Fruit fly (Drosophila melanogaster) whole organism, embryonic: Measurements from ENCODE around the gene ZnT77C.

ENCODE experiments used
- ATbp ChIP-seq: fragments of 200-800 bp; sonication (Bioruptor generic); optimal IDR thresholded peaks from 2 replicates; lab custom pipeline; 2017; ENCODE audit warnings: missing biosample characterization, mild to moderate bottlenecking, missing genetic modification characterization, missing genetic modification reagents
- Bdp1 ChIP-seq: fragments of 200-800 bp; sonication (Bioruptor generic); optimal IDR thresholded peaks from 3 replicates; lab custom pipeline; 2016; ENCODE audit warnings: missing biosample characterization, missing genetic modification characterization
- CG11560 ChIP-seq: fragments of 200-800 bp; sonication (Bioruptor generic); IDR thresholded peaks from 3 replicates; pipeline ENCODE4 v1.3.6; 2022; ENCODE audit warnings: missing biosample characterization, missing genetic modification characterization
- CG1233 ChIP-seq: fragments of 200-800 bp; sonication (Bioruptor generic); optimal IDR thresholded peaks from 4 replicates; lab custom pipeline; 2018; ENCODE audit warnings: missing biosample characterization, mild to moderate bottlenecking, missing genetic modification characterization
- CG12659 ChIP-seq: fragments of 200-800 bp; sonication (Bioruptor generic); optimal IDR thresholded peaks from 3 replicates; lab custom pipeline; 2017; ENCODE audit warnings: mild to moderate bottlenecking, missing biosample characterization, missing genetic modification reagents, missing genetic modification characterization
- CG12744 ChIP-seq: fragments of 200-800 bp; sonication (Bioruptor generic); optimal IDR thresholded peaks from 2 replicates; lab custom pipeline; 2016; ENCODE audit warnings: missing biosample characterization, missing genetic modification characterization
- CG12769 ChIP-seq: fragments of 200-800 bp; sonication (Bioruptor generic); optimal IDR thresholded peaks from 2 replicates; lab custom pipeline; 2019; ENCODE audit warnings: missing biosample characterization, mild to moderate bottlenecking, missing genetic modification characterization, moderate library complexity
- CG13624 ChIP-seq: fragments of 200-800 bp; sonication (Bioruptor generic); optimal IDR thresholded peaks from 2 replicates; lab custom pipeline; 2016; ENCODE audit warnings: missing biosample characterization, missing genetic modification characterization
- CG15601 ChIP-seq: fragments of 200-800 bp; sonication (Bioruptor generic); optimal IDR thresholded peaks from 3 replicates; lab custom pipeline; 2019; ENCODE audit warnings: missing biosample characterization, mild to moderate bottlenecking, missing genetic modification characterization, moderate library complexity
- CG15696 ChIP-seq: fragments of 200-800 bp; sonication (Bioruptor generic); optimal IDR thresholded peaks from 2 replicates; lab custom pipeline; 2019; ENCODE audit warnings: missing biosample characterization, mild to moderate bottlenecking, missing genetic modification characterization, moderate library complexity
- CG16813 ChIP-seq: fragments of 200-800 bp; sonication (Bioruptor generic); IDR thresholded peaks from 3 replicates; pipeline ENCODE4 v1.3.6; 2022; ENCODE audit warnings: missing biosample characterization, missing genetic modification characterization; ENCODE audit not compliant: partially characterized antibody
- CG18476 ChIP-seq: fragments of 200-800 bp; sonication (Bioruptor generic); optimal IDR thresholded peaks from 2 replicates; lab custom pipeline; 2016; ENCODE audit warnings: missing biosample characterization, mild to moderate bottlenecking, missing genetic modification characterization
- CG2120 ChIP-seq: fragments of 200-800 bp; sonication (Bioruptor generic); optimal IDR thresholded peaks from 3 replicates; lab custom pipeline; 2016; ENCODE audit warnings: missing biosample characterization, missing genetic modification characterization
- CG3065 ChIP-seq: fragments of 200-800 bp; sonication (Bioruptor generic); optimal IDR thresholded peaks from 2 replicates; lab custom pipeline; 2016; ENCODE audit warnings: missing biosample characterization, missing genetic modification characterization
- CG34422 ChIP-seq: fragments of 200-800 bp; sonication (Bioruptor generic); IDR thresholded peaks from 3 replicates; pipeline ENCODE4 v1.3.6; 2022; ENCODE audit warnings: missing biosample characterization, missing genetic modification characterization
- CG6175 ChIP-seq: fragments of 200-800 bp; sonication (Bioruptor generic); IDR thresholded peaks from 3 replicates; pipeline ENCODE4 v1.3.6; 2022; ENCODE audit warnings: missing biosample characterization, missing genetic modification characterization
- CG7786 ChIP-seq: fragments of 200-800 bp; sonication (Bioruptor generic); optimal IDR thresholded peaks from 2 replicates; lab custom pipeline; 2016; ENCODE audit warnings: missing biosample characterization, missing genetic modification characterization
- D19A ChIP-seq: fragments of 200-800 bp; optimal IDR thresholded peaks from 3 replicates; lab custom pipeline; 2019; ENCODE audit warnings: missing biosample characterization, mild to moderate bottlenecking, missing genetic modification characterization, moderate library complexity
- Dbx ChIP-seq: fragments of 200-800 bp; sonication (Bioruptor generic); IDR thresholded peaks from 3 replicates; pipeline ENCODE4 v1.3.6; 2022; ENCODE audit warnings: missing biosample characterization, missing genetic modification characterization
- Dfd ChIP-seq, 2 experiments: fragments of >200 bp; optimal IDR thresholded peaks; 2 replicates each; lab custom pipeline; 2017; ENCODE audit warnings: missing biosample characterization in 2 of 2, missing genetic modification characterization in 2 of 2
- Dp ChIP-seq: fragments of 200-800 bp; sonication (Bioruptor generic); optimal IDR thresholded peaks from 2 replicates; lab custom pipeline; 2018; ENCODE audit warnings: missing biosample characterization, mild to moderate bottlenecking, missing genetic modification characterization, moderate library complexity
- Eip74EF ChIP-seq, 2 experiments: fragments of 200-800 bp in 1 of 2; fragments of >200 bp in 1 of 2; sonication (Bioruptor generic) in 1 of 2; optimal IDR thresholded peaks; 2 replicates each; lab custom pipeline; 2017 to 2019; ENCODE audit warnings: missing biosample characterization in 2 of 2, missing genetic modification characterization in 2 of 2, mild to moderate bottlenecking in 1 of 2, moderate library complexity in 1 of 2
- Lpt ChIP-seq: fragments of >200 bp; optimal IDR thresholded peaks from 2 replicates; lab custom pipeline; 2018; ENCODE audit warnings: missing biosample characterization, missing genetic modification characterization
- Mad ChIP-seq: fragments of 200-800 bp; sonication (Bioruptor generic); optimal IDR thresholded peaks from 2 replicates; lab custom pipeline; 2016; ENCODE audit warnings: missing biosample characterization, missing genetic modification characterization
- Meics ChIP-seq: fragments of 200-800 bp; sonication (Bioruptor generic); optimal IDR thresholded peaks from 2 replicates; lab custom pipeline; 2017; ENCODE audit warnings: missing biosample characterization, mild to moderate bottlenecking, missing genetic modification characterization
- Myb ChIP-seq: fragments of 200-800 bp; sonication (Bioruptor generic); optimal IDR thresholded peaks from 2 replicates; lab custom pipeline; 2016; ENCODE audit warnings: missing biosample characterization, missing genetic modification characterization
- NK7.1 ChIP-seq: fragments of 200-800 bp; sonication (Bioruptor generic); optimal IDR thresholded peaks from 3 replicates; lab custom pipeline; 2016; ENCODE audit warnings: missing biosample characterization, missing genetic modification characterization
- Oli ChIP-seq: fragments of 200-800 bp; sonication (Bioruptor generic); optimal IDR thresholded peaks from 2 replicates; lab custom pipeline; 2018; ENCODE audit warnings: missing biosample characterization, mild to moderate bottlenecking, missing genetic modification characterization, moderate library complexity
- Scr ChIP-seq: fragments of 200-800 bp; sonication (Bioruptor generic); IDR thresholded peaks from 2 replicates; pipeline ENCODE4 v1.3.6; 2022; ENCODE audit warnings: missing biosample characterization, missing genetic modification characterization; ENCODE audit not compliant: partially characterized antibody
- Side ChIP-seq: fragments of 200-800 bp; sonication (Bioruptor generic); optimal IDR thresholded peaks from 2 replicates; lab custom pipeline; 2016; ENCODE audit warnings: missing biosample characterization, missing genetic modification characterization
- Spps ChIP-seq: fragments of 200-800 bp; sonication (Bioruptor generic); optimal IDR thresholded peaks from 2 replicates; lab custom pipeline; 2018; ENCODE audit warnings: missing biosample characterization, mild to moderate bottlenecking, missing genetic modification characterization
- Ssrp ChIP-seq: fragments of 200-800 bp; sonication (Bioruptor generic); optimal IDR thresholded peaks from 2 replicates; lab custom pipeline; 2018; ENCODE audit warnings: missing biosample characterization, mild to moderate bottlenecking, missing genetic modification characterization, moderate library complexity
- Taf1 ChIP-seq: fragments of 200-800 bp; sonication (Bioruptor generic); IDR thresholded peaks from 2 replicates; pipeline ENCODE4 v1.3.6; 2022; ENCODE audit warnings: missing biosample characterization, missing genetic modification characterization
- Vsx1 ChIP-seq: fragments of 200-800 bp; sonication (Bioruptor generic); optimal IDR thresholded peaks from 2 replicates; lab custom pipeline; 2017; ENCODE audit warnings: missing biosample characterization, mild to moderate bottlenecking, missing genetic modification characterization, missing genetic modification reagents
- YL-1 ChIP-seq: fragments of 200-800 bp; sonication (Bioruptor generic); optimal IDR thresholded peaks from 3 replicates; lab custom pipeline; 2017; ENCODE audit warnings: missing biosample characterization, mild to moderate bottlenecking, missing genetic modification characterization
- chif ChIP-seq, 2 experiments: fragments of 200-800 bp; sonication (Bioruptor generic); optimal IDR thresholded peaks; 3 replicates each; lab custom pipeline; 2016; ENCODE audit warnings: missing biosample characterization in 2 of 2, missing genetic modification characterization in 2 of 2
- da ChIP-seq: fragments of 200-800 bp; sonication (Bioruptor generic); optimal IDR thresholded peaks from 2 replicates; lab custom pipeline; 2016; ENCODE audit warnings: missing biosample characterization, missing genetic modification characterization
- emc ChIP-seq: fragments of 200-800 bp; sonication (Bioruptor generic); optimal IDR thresholded peaks from 2 replicates; lab custom pipeline; 2016; ENCODE audit warnings: missing biosample characterization, missing genetic modification characterization
- fd102C ChIP-seq: fragments of 200-800 bp; sonication (Bioruptor generic); optimal IDR thresholded peaks from 2 replicates; lab custom pipeline; 2018; ENCODE audit warnings: missing biosample characterization, mild to moderate bottlenecking, missing genetic modification characterization, moderate library complexity
- ftz-f1 ChIP-seq: fragments of 200-800 bp; sonication (Bioruptor generic); optimal IDR thresholded peaks from 2 replicates; lab custom pipeline; 2016; ENCODE audit warnings: missing biosample characterization, missing genetic modification characterization
- gcm ChIP-seq: fragments of 200-800 bp; sonication (Bioruptor generic); optimal IDR thresholded peaks from 2 replicates; lab custom pipeline; 2019; ENCODE audit warnings: missing biosample characterization, mild to moderate bottlenecking, missing genetic modification characterization, moderate library complexity
- gsb-n ChIP-seq: fragments of 200-800 bp; sonication (Bioruptor generic); optimal IDR thresholded peaks from 3 replicates; lab custom pipeline; 2018; ENCODE audit warnings: missing biosample characterization, mild to moderate bottlenecking, missing genetic modification characterization
- gt ChIP-seq: fragments of 200-800 bp; sonication (Bioruptor generic); IDR thresholded peaks from 2 replicates; pipeline ENCODE4 v1.3.6; 2022; ENCODE audit warnings: missing biosample characterization, missing genetic modification characterization
- hth ChIP-seq: fragments of >200 bp; optimal IDR thresholded peaks from 2 replicates; lab custom pipeline; 2017; ENCODE audit warnings: inconsistent platforms
- jigr1 ChIP-seq: fragments of 200-800 bp; sonication (Bioruptor generic); IDR thresholded peaks from 3 replicates; pipeline ENCODE4 v1.3.6; 2022; ENCODE audit warnings: missing biosample characterization, missing genetic modification characterization
- lab ChIP-seq: fragments of 200-800 bp; sonication (Bioruptor generic); optimal IDR thresholded peaks from 3 replicates; lab custom pipeline; 2017; ENCODE audit warnings: missing biosample characterization, missing genetic modification characterization, mild to moderate bottlenecking, moderate library complexity, missing genetic modification reagents
- p53 ChIP-seq: fragments of 200-800 bp; sonication (Bioruptor generic); optimal IDR thresholded peaks from 2 replicates; lab custom pipeline; 2016; ENCODE audit warnings: missing biosample characterization, missing genetic modification characterization
- pnt ChIP-seq: fragments of 200-800 bp; sonication (Bioruptor generic); optimal IDR thresholded peaks from 3 replicates; lab custom pipeline; 2016; ENCODE audit warnings: missing biosample characterization, missing genetic modification characterization
- run ChIP-seq: fragments of 200-800 bp; sonication (Bioruptor generic); optimal IDR thresholded peaks from 3 replicates; lab custom pipeline; 2018; ENCODE audit warnings: missing biosample characterization, mild to moderate bottlenecking, missing genetic modification characterization
- sens-2 ChIP-seq: fragments of 200-800 bp; sonication (Bioruptor generic); IDR thresholded peaks from 2 replicates; pipeline ENCODE4 v1.3.6; 2022; ENCODE audit warnings: missing biosample characterization, missing genetic modification characterization
- z ChIP-seq: fragments of 200-800 bp; sonication (Bioruptor generic); IDR thresholded peaks from 3 replicates; pipeline ENCODE4 v1.3.6; 2022; ENCODE audit warnings: missing biosample characterization, missing genetic modification characterization

ZnT77C gene

dm6 chr3L:20474789-20475208 is 19.9 kb downstream of the ZnT77C start (continued):
- TF ChIP-seq Dp (GFP tag; lab: Kevin White, UChicago): peak; percentile 49
- TF ChIP-seq Spps: peak; percentile 43
- peak; percentile 82 for TF ChIP-seq D19A (tag; lab: Kevin White, UChicago)
- TF ChIP-seq jigr1 (GFP tag; lab: Robert Waterston, UW): no peak
- TF ChIP-seq CG2120: peak; percentile 96
- peak; percentile 66 for TF ChIP-seq NK7.1
- peak; percentile 54 for TF ChIP-seq emc (GFP tag; lab: Kevin White, UChicago)
- peak; percentile 84 for TF ChIP-seq CG1233 (GFP tag; lab: Kevin White, UChicago)
- TF ChIP-seq CG12769 (tag; lab: Kevin White, UChicago): peak; percentile 90
- peak; percentile 86 for TF ChIP-seq CG18476 (GFP tag; lab: Kevin White, UChicago)
- peak; percentile 64 for TF ChIP-seq p53 (GFP tag; lab: Kevin White, UChicago)
- no peak for TF ChIP-seq Dbx (GFP tag; lab: Robert Waterston, UW)
- TF ChIP-seq CG6175 (GFP tag; lab: Robert Waterston, UW): no peak
- TF ChIP-seq CG15696 (tag; lab: Kevin White, UChicago): peak; percentile 70
- TF ChIP-seq CG15601 (tag; lab: Kevin White, UChicago): peak; percentile 72
- peak; percentile 81 for TF ChIP-seq Side (GFP tag; lab: Kevin White, UChicago)
- peak; percentile 71 for TF ChIP-seq da (GFP tag; lab: Kevin White, UChicago)
- peak; percentile 90 for TF ChIP-seq Meics (GFP tag; lab: Kevin White, UChicago)
- TF ChIP-seq gcm (GFP tag; lab: Kevin White, UChicago): peak; percentile 14
- TF ChIP-seq CG7786 (GFP tag; lab: Kevin White, UChicago): peak; percentile 84
- peak; percentile 82 for TF ChIP-seq ATbp (GFP tag; lab: Kevin White, UChicago)
- TF ChIP-seq Myb (GFP tag; lab: Kevin White, UChicago): peak; percentile 76
- no peak for TF ChIP-seq CG16813 (GFP tag; lab: Robert Waterston, UW)
- TF ChIP-seq lab: peak; percentile 93
- TF ChIP-seq Oli (tag; lab: Kevin White, UChicago): peak; percentile 66
- TF ChIP-seq CG12744 (GFP tag; lab: Kevin White, UChicago): peak; percentile 74
- no peak for TF ChIP-seq Scr
- TF ChIP-seq Eip74EF (GFP tag; optimal IDR thresholded peaks at IDR 0.05; lab: Kevin White, UChicago): peak in 1 of 2 experiments; percentile 76
- peak; percentile 53 for TF ChIP-seq Vsx1 (GFP tag; lab: Kevin White, UChicago)
- TF ChIP-seq chif (GFP tag; optimal IDR thresholded peaks at IDR 0.05; lab: Kevin White, UChicago): peak; percentile 63 to 75
- TF ChIP-seq gt (GFP tag; lab: Robert Waterston, UW): no peak
- TF ChIP-seq run: peak; percentile 49
- peak; percentile 49 for TF ChIP-seq ftz-f1 (GFP tag; lab: Kevin White, UChicago)
- peak; percentile 68 for TF ChIP-seq YL-1 (GFP tag; lab: Kevin White, UChicago)
- TF ChIP-seq gsb-n (tag; lab: Kevin White, UChicago): peak; percentile 83
- peak; percentile 92 for TF ChIP-seq CG12659
- no peak for TF ChIP-seq fd102C (GFP tag; lab: Kevin White, UChicago)
- peak; percentile 73 for TF ChIP-seq CG3065 (GFP tag; lab: Kevin White, UChicago)
- TF ChIP-seq pnt (GFP tag; lab: Kevin White, UChicago): peak; percentile 79
- TF ChIP-seq CG34422 (GFP tag; lab: Robert Waterston, UW): no peak
- peak; percentile 83 for TF ChIP-seq Mad (GFP tag; lab: Kevin White, UChicago)
- TF ChIP-seq Taf1 (GFP tag; lab: Robert Waterston, UW): no peak
- peak; percentile 77 for TF ChIP-seq Bdp1 (GFP tag; lab: Kevin White, UChicago)
- TF ChIP-seq sens-2 (GFP tag; lab: Robert Waterston, UW): no peak
- TF ChIP-seq CG11560 (tag; lab: Robert Waterston, UW): no peak
- peak; percentile 66 for TF ChIP-seq Ssrp (tag; lab: Kevin White, UChicago)
- TF ChIP-seq Dfd (GFP tag; optimal IDR thresholded peaks at IDR 0.05; lab: Kevin White, UChicago): no peak
- TF ChIP-seq CG13624: peak; percentile 90
- no peak for TF ChIP-seq z (GFP tag; lab: Robert Waterston, UW)
- no peak for TF ChIP-seq Lpt (GFP tag; lab: Kevin White, UChicago)
- no peak for TF ChIP-seq hth (lab: Kevin White, UChicago)
